Fruit fly (Drosophila melanogaster) whole organism, embryonic: ENCODE measurements around the gene CG16865.

Experiments
- CG10565 ChIP-seq: fragments of 200-800 bp; sonication (Bioruptor generic); optimal IDR thresholded peaks from 3 replicates; lab custom pipeline; 2016; ENCODE audit warnings: missing biosample characterization, mild to moderate bottlenecking, missing genetic modification characterization
- jing ChIP-seq: fragments of 200-800 bp; sonication (Bioruptor generic); optimal IDR thresholded peaks from 2 replicates; lab custom pipeline; 2018; ENCODE audit warnings: missing biosample characterization, mild to moderate bottlenecking, missing genetic modification characterization

DNA sequence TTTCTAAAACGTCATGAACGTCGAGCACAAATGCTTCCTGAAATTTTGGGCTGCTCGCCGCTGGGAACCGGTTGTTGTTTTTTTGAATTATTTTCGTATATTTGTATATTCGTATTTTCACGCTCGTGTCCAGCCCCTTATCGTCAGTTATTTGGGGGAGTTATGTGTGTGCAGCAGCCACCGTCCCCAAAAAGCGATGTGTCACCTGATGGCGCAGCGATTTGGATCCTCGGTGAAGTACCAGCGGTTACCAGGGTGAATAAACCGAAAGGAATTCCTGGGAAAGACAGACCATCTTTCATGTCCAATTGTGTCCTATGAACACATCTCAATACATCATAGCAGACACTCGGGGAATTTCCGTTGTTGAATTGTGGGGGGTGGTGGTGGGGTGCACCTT, 8.9 kb downstream of the CG16865 start:
- TF ChIP-seq jing, result no peak
- TF ChIP-seq CG10565 (GFP tag; lab: Kevin White, UChicago), result no peak
